Worm (Caenorhabditis elegans) whole organism, midembryonic: ENCODE results near the gene col-102.

Experiments used
- klf-2 ChIP-seq: fragments of 200-800 bp; sonication (Bioruptor generic); conservative IDR thresholded peaks from 2 replicates; pipeline ENCODE4 v1.3.6; 2022; ENCODE audit warnings: missing genetic modification reagents, missing genetic modification characterization, missing compliant biosample characterization
- med-1 ChIP-seq: sonication (generic microtip); optimal IDR thresholded peaks from 2 replicates; lab custom pipeline; 2017; ENCODE audit warnings: missing genetic modification characterization, mild to moderate bottlenecking, missing compliant biosample characterization, antibody characterized with exemption, missing genetic modification reagents; ENCODE audit not compliant: insufficient read depth
- tab-1 ChIP-seq: fragments of 200-800 bp; sonication (Bioruptor generic); IDR thresholded peaks from 2 replicates; pipeline ENCODE4 v1.3.6; 2022; ENCODE audit warnings: missing genetic modification characterization, missing compliant biosample characterization

DNA sequence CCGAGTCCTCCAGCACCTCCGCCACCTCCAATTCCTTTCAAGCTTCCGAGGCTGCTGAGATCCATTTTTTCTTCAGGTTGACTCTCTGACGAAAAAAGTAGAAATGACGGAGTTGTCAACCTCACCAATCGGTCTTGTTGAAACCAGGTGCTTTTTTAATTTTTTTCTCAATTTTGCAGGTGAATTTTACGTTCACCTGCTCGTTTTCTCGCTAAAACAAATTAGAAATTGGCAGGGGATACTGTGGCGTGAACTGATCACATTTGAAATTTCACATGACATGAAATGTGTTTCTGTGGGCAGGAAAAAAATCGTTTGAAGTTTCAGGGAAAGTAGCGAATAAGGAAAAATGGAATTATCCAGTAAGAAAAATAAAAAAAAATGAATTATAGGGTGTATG, 11.9 kb upstream of the col-102 start, which contains the start of gene C18H7.6:
- TF ChIP-seq tab-1 (GFP tag; lab: Robert Waterston, UW) (no peak), klf-2 (GFP tag; lab: Robert Waterston, UW) (no peak), med-1 (GFP tag; lab: Kevin White, UChicago) (no peak)
